Fruit fly (Drosophila melanogaster) whole organism, embryonic: Measurements from ENCODE around the gene CG18557.

Experiments
- Bdp1 ChIP-seq: fragments of 200-800 bp; sonication (Bioruptor generic); optimal IDR thresholded peaks from 3 replicates; lab custom pipeline; 2016; ENCODE audit warnings: missing biosample characterization, missing genetic modification characterization
- Blimp-1 ChIP-seq: fragments of 200-800 bp; sonication (Bioruptor generic); optimal IDR thresholded peaks from 3 replicates; lab custom pipeline; 2018; ENCODE audit warnings: missing biosample characterization, missing genetic modification characterization, mild to moderate bottlenecking, moderate library complexity, missing genetic modification reagents
- BtbVII ChIP-seq: fragments of 200-800 bp; sonication (Bioruptor generic); optimal IDR thresholded peaks from 3 replicates; lab custom pipeline; 2017; ENCODE audit warnings: missing biosample characterization, mild to moderate bottlenecking, missing genetic modification characterization
- CG10209 ChIP-seq: fragments of 200-800 bp; sonication (Bioruptor generic); optimal IDR thresholded peaks from 3 replicates; lab custom pipeline; 2017; ENCODE audit warnings: missing biosample characterization, mild to moderate bottlenecking, missing genetic modification characterization, missing genetic modification reagents
- CG10654 ChIP-seq: fragments of 200-800 bp; sonication (Bioruptor generic); optimal IDR thresholded peaks from 2 replicates; lab custom pipeline; 2016; ENCODE audit warnings: missing biosample characterization, missing genetic modification characterization
- CG12071 ChIP-seq: fragments of 200-800 bp; sonication (Bioruptor generic); optimal IDR thresholded peaks from 3 replicates; lab custom pipeline; 2018; ENCODE audit warnings: missing biosample characterization, mild to moderate bottlenecking, missing genetic modification characterization
- CG13624 ChIP-seq: fragments of 200-800 bp; sonication (Bioruptor generic); optimal IDR thresholded peaks from 2 replicates; lab custom pipeline; 2016; ENCODE audit warnings: missing biosample characterization, missing genetic modification characterization
- CG14441 ChIP-seq: fragments of 200-800 bp; sonication (Bioruptor generic); IDR thresholded peaks from 2 replicates; pipeline ENCODE4 v1.3.6; 2022; ENCODE audit warnings: missing biosample characterization, missing genetic modification characterization
- CG17328 ChIP-seq: fragments of 200-800 bp; sonication (Bioruptor generic); IDR thresholded peaks from 2 replicates; pipeline ENCODE4 v1.3.6; 2022; ENCODE audit warnings: missing biosample characterization, missing genetic modification characterization
- CG32772 ChIP-seq: fragments of 200-800 bp; sonication (Bioruptor generic); IDR thresholded peaks from 2 replicates; pipeline ENCODE4 v1.3.6; 2022; ENCODE audit warnings: missing biosample characterization, missing genetic modification characterization
- CG4328 ChIP-seq: fragments of 200-800 bp; sonication (Bioruptor generic); optimal IDR thresholded peaks from 3 replicates; lab custom pipeline; 2017; ENCODE audit warnings: missing biosample characterization, missing genetic modification reagents, missing genetic modification characterization
- CG5180 ChIP-seq: fragments of 200-800 bp; sonication (Bioruptor generic); optimal IDR thresholded peaks from 3 replicates; lab custom pipeline; 2017; ENCODE audit warnings: missing biosample characterization, missing genetic modification characterization, mild to moderate bottlenecking, moderate library complexity, missing genetic modification reagents
- CG6175 ChIP-seq: fragments of 200-800 bp; sonication (Bioruptor generic); IDR thresholded peaks from 3 replicates; pipeline ENCODE4 v1.3.6; 2022; ENCODE audit warnings: missing biosample characterization, missing genetic modification characterization
- CG8290 ChIP-seq, 3 experiments: fragments of 200-800 bp; sonication (Bioruptor generic); optimal IDR thresholded peaks; 2 replicates each; lab custom pipeline; 2016 to 2019; ENCODE audit warnings: missing biosample characterization in 3 of 3, missing genetic modification characterization in 3 of 3, mild to moderate bottlenecking in 2 of 3, moderate library complexity in 1 of 3
- CG9727 ChIP-seq: fragments of 200-800 bp; sonication (Bioruptor generic); optimal IDR thresholded peaks from 3 replicates; lab custom pipeline; 2017; ENCODE audit warnings: missing biosample characterization, mild to moderate bottlenecking, missing genetic modification characterization
- Dbx ChIP-seq: fragments of 200-800 bp; sonication (Bioruptor generic); IDR thresholded peaks from 3 replicates; pipeline ENCODE4 v1.3.6; 2022; ENCODE audit warnings: missing biosample characterization, missing genetic modification characterization
- Dll ChIP-seq: fragments of 200-800 bp; sonication (Bioruptor generic); IDR thresholded peaks from 4 replicates; pipeline ENCODE4 v1.3.6; 2022; ENCODE audit warnings: missing biosample characterization, missing genetic modification characterization; ENCODE audit not compliant: partially characterized antibody
- Gug ChIP-seq: fragments of 200-800 bp; sonication (Bioruptor generic); IDR thresholded peaks from 4 replicates; pipeline ENCODE4 v1.3.6; 2022; ENCODE audit warnings: missing biosample characterization, missing genetic modification characterization
- Hand ChIP-seq: fragments of 200-800 bp; sonication (Bioruptor generic); optimal IDR thresholded peaks from 2 replicates; lab custom pipeline; 2017; ENCODE audit warnings: mild to moderate bottlenecking, missing biosample characterization, missing genetic modification reagents, missing genetic modification characterization
- Jarid2 ChIP-seq: fragments of 200-800 bp; sonication (Bioruptor generic); optimal IDR thresholded peaks from 3 replicates; lab custom pipeline; 2017; ENCODE audit warnings: mild to moderate bottlenecking, missing biosample characterization, missing genetic modification reagents, missing genetic modification characterization
- Mes4 ChIP-seq: fragments of 200-800 bp; sonication (Bioruptor generic); optimal IDR thresholded peaks from 2 replicates; lab custom pipeline; 2016; ENCODE audit warnings: missing biosample characterization, missing genetic modification characterization
- NK7.1 ChIP-seq: fragments of 200-800 bp; sonication (Bioruptor generic); optimal IDR thresholded peaks from 3 replicates; lab custom pipeline; 2016; ENCODE audit warnings: missing biosample characterization, missing genetic modification characterization
- Poxn ChIP-seq: fragments of 200-800 bp; sonication (Bioruptor generic); IDR thresholded peaks from 2 replicates; pipeline ENCODE4 v1.3.6; 2022; ENCODE audit warnings: missing biosample characterization, missing genetic modification characterization
- Sin3A ChIP-seq: fragments of >200 bp; optimal IDR thresholded peaks from 2 replicates; lab custom pipeline; 2018
- Six4 ChIP-seq: fragments of 200-800 bp; sonication (Bioruptor generic); optimal IDR thresholded peaks from 2 replicates; lab custom pipeline; 2016; ENCODE audit warnings: missing biosample characterization, missing genetic modification characterization
- Ssrp ChIP-seq: fragments of 200-800 bp; sonication (Bioruptor generic); optimal IDR thresholded peaks from 2 replicates; lab custom pipeline; 2018; ENCODE audit warnings: missing biosample characterization, mild to moderate bottlenecking, missing genetic modification characterization, moderate library complexity
- Xbp1 ChIP-seq: fragments of 200-800 bp; sonication (Bioruptor generic); optimal IDR thresholded peaks from 3 replicates; lab custom pipeline; 2016; ENCODE audit warnings: missing biosample characterization, mild to moderate bottlenecking, missing genetic modification characterization
- ase ChIP-seq: fragments of 200-800 bp; sonication (Bioruptor generic); IDR thresholded peaks from 3 replicates; pipeline ENCODE4 v1.3.6; 2022; ENCODE audit warnings: missing biosample characterization, missing genetic modification characterization
- bcd ChIP-seq: fragments of 200-800 bp; sonication (Bioruptor generic); optimal IDR thresholded peaks from 2 replicates; lab custom pipeline; 2017; ENCODE audit warnings: missing biosample characterization, mild to moderate bottlenecking, missing genetic modification characterization
- cwo ChIP-seq: fragments of 200-800 bp; sonication (Bioruptor generic); optimal IDR thresholded peaks from 3 replicates; lab custom pipeline; 2017; ENCODE audit warnings: missing biosample characterization, missing genetic modification characterization, mild to moderate bottlenecking, moderate library complexity, missing genetic modification reagents
- da ChIP-seq: fragments of 200-800 bp; sonication (Bioruptor generic); optimal IDR thresholded peaks from 2 replicates; lab custom pipeline; 2016; ENCODE audit warnings: missing biosample characterization, missing genetic modification characterization
- dan ChIP-seq: fragments of 200-800 bp; sonication (Bioruptor generic); IDR thresholded peaks from 2 replicates; pipeline ENCODE4 v1.3.6; 2022; ENCODE audit warnings: missing biosample characterization, missing genetic modification characterization
- ewg ChIP-seq: fragments of 200-800 bp; sonication (Bioruptor generic); optimal IDR thresholded peaks from 3 replicates; lab custom pipeline; 2017; ENCODE audit warnings: mild to moderate bottlenecking, missing biosample characterization, missing genetic modification reagents, missing genetic modification characterization
- fd3F ChIP-seq: fragments of 200-800 bp; sonication (Bioruptor generic); optimal IDR thresholded peaks from 2 replicates; lab custom pipeline; 2018; ENCODE audit warnings: missing biosample characterization, mild to moderate bottlenecking, missing genetic modification characterization, moderate library complexity
- fru ChIP-seq: fragments of >200 bp; optimal IDR thresholded peaks from 2 replicates; lab custom pipeline; 2017
- ftz-f1 ChIP-seq: fragments of 200-800 bp; sonication (Bioruptor generic); optimal IDR thresholded peaks from 2 replicates; lab custom pipeline; 2016; ENCODE audit warnings: missing biosample characterization, missing genetic modification characterization
- hkb ChIP-seq, 2 experiments: fragments of 200-800 bp in 1 of 2; fragments of >200 bp in 1 of 2; sonication (Bioruptor generic) in 1 of 2; IDR thresholded peaks in 1 of 2; optimal IDR thresholded peaks in 1 of 2; 2 replicates each; pipeline versions ENCODE4 v1.3.6 to Lab custom; 2017 to 2022; ENCODE audit warnings: missing biosample characterization in 1 of 2, missing genetic modification characterization in 1 of 2
- phol ChIP-seq: fragments of 200-800 bp; sonication (Bioruptor generic); optimal IDR thresholded peaks from 3 replicates; lab custom pipeline; 2018; ENCODE audit warnings: missing biosample characterization, mild to moderate bottlenecking, missing genetic modification characterization, moderate library complexity
- psq ChIP-seq: fragments of 200-800 bp; sonication (Bioruptor generic); optimal IDR thresholded peaks from 2 replicates; lab custom pipeline; 2017; ENCODE audit warnings: missing biosample characterization, missing genetic modification characterization
- ranshi ChIP-seq: fragments of 200-800 bp; sonication (Bioruptor generic); IDR thresholded peaks from 2 replicates; pipeline ENCODE4 v1.3.6; 2022; ENCODE audit warnings: missing biosample characterization, missing genetic modification characterization
- rib ChIP-seq: fragments of 200-800 bp; sonication (Bioruptor generic); IDR thresholded peaks from 2 replicates; pipeline ENCODE4 v1.3.6; 2022; ENCODE audit warnings: missing biosample characterization, missing genetic modification characterization
- sens-2 ChIP-seq: fragments of 200-800 bp; sonication (Bioruptor generic); IDR thresholded peaks from 2 replicates; pipeline ENCODE4 v1.3.6; 2022; ENCODE audit warnings: missing biosample characterization, missing genetic modification characterization
- sqz ChIP-seq: fragments of 200-800 bp; sonication (Bioruptor generic); optimal IDR thresholded peaks from 3 replicates; lab custom pipeline; 2018; ENCODE audit warnings: missing biosample characterization, mild to moderate bottlenecking, missing genetic modification characterization
- stwl ChIP-seq: fragments of 200-800 bp; sonication (Bioruptor generic); optimal IDR thresholded peaks from 3 replicates; lab custom pipeline; 2018; ENCODE audit warnings: missing biosample characterization, mild to moderate bottlenecking, missing genetic modification characterization, moderate library complexity
- tgo ChIP-seq: fragments of 200-800 bp; sonication (Bioruptor generic); IDR thresholded peaks from 3 replicates; pipeline ENCODE4 v1.3.6; 2022; ENCODE audit warnings: missing biosample characterization, missing genetic modification characterization
- tin ChIP-seq: fragments of 200-800 bp; sonication (Bioruptor generic); optimal IDR thresholded peaks from 3 replicates; lab custom pipeline; 2016; ENCODE audit warnings: missing biosample characterization, missing genetic modification characterization
- trem ChIP-seq: fragments of 200-800 bp; optimal IDR thresholded peaks from 3 replicates; lab custom pipeline; 2019; ENCODE audit warnings: missing biosample characterization, mild to moderate bottlenecking, missing genetic modification characterization, moderate library complexity
- usp ChIP-seq: fragments of >200 bp; optimal IDR thresholded peaks from 2 replicates; lab custom pipeline; 2017; ENCODE audit warnings: missing biosample characterization, missing genetic modification characterization
- wek ChIP-seq: fragments of 200-800 bp; sonication (Bioruptor generic); optimal IDR thresholded peaks from 3 replicates; lab custom pipeline; 2018; ENCODE audit warnings: missing biosample characterization, mild to moderate bottlenecking, missing genetic modification characterization, moderate library complexity
- zen2 ChIP-seq: fragments of 200-800 bp; sonication (Bioruptor generic); IDR thresholded peaks from 3 replicates; pipeline ENCODE4 v1.3.6; 2022; ENCODE audit warnings: missing biosample characterization, missing genetic modification characterization; ENCODE audit not compliant: partially characterized antibody

CG18557 gene

DNA sequence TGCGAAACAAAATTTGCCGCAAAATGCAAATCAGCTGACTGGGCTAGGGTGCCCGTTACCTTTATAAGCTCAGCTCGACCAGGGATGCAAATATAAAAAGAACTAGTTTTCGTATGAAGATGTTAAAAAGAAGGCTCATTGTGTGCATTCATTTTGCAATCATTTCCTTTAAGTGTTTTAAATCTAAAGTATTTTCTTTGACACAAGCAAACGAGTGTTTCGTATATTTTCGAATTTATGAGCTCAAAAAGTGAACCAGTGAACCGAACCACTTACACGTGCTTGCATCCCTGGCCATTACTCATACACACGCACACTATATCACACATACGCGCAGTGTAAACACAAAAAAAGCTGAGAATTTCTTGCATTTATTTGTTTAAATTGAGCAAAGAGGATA is 32.7 kb upstream of the CG18557 start, which contains the start of the genes Prx6a and Sbat (continued):
- TF ChIP-seq NK7.1 (GFP tag; lab: Kevin White, UChicago) (no peak), CG10209 (GFP tag; lab: Kevin White, UChicago) (peak; percentile 59), Dll (GFP tag; lab: Robert Waterston, UW) (peak; percentile 50; the same call in 2 of the 4 replicates), da (GFP tag; lab: Kevin White, UChicago) (peak; percentile 53), Blimp-1 (peak; percentile 58), wek (no peak), Hand (GFP tag; lab: Kevin White, UChicago) (no peak), ewg (peak; percentile 39), dan (GFP tag; lab: Robert Waterston, UW) (no peak), CG13624 (peak; percentile 75), rib (GFP tag; lab: Robert Waterston, UW) (no peak), bcd (peak; percentile 69), CG10654 (GFP tag; lab: Kevin White, UChicago) (peak; percentile 68), CG6175 (no peak), Poxn (GFP tag; lab: Robert Waterston, UW) (no peak), cwo (GFP tag; lab: Kevin White, UChicago) (peak; percentile 30), psq (GFP tag; lab: Kevin White, UChicago) (no peak), ase (GFP tag; lab: Robert Waterston, UW) (peak; percentile 52; the same call in 1 of the 3 replicates), zen2 (GFP tag; lab: Robert Waterston, UW) (no peak), ranshi (GFP tag; lab: Robert Waterston, UW) (peak; percentile 87), Mes4 (GFP tag; lab: Kevin White, UChicago) (peak; percentile 42), stwl (tag; lab: Kevin White, UChicago) (peak; percentile 66), Ssrp (tag; lab: Kevin White, UChicago) (peak; percentile 60), fd3F (GFP tag; lab: Kevin White, UChicago) (peak; percentile 60), CG14441 (GFP tag; lab: Robert Waterston, UW) (peak; percentile 62), CG4328 (peak; percentile 62), Sin3A (lab: Kevin White, UChicago) (peak; percentile 92), fru (lab: Kevin White, UChicago) (no peak), CG5180 (GFP tag; lab: Kevin White, UChicago) (peak; percentile 25), tin (GFP tag; lab: Kevin White, UChicago) (peak; percentile 73), CG9727 (GFP tag; lab: Kevin White, UChicago) (peak; percentile 49), CG8290 (GFP tag; optimal IDR thresholded peaks at IDR 0.05; lab: Kevin White, UChicago) (peak; percentile 60), CG8290 (tag; optimal IDR thresholded peaks at IDR 0.05; lab: Kevin White, UChicago) (peak; percentile 55 to 69), phol (tag; lab: Kevin White, UChicago) (peak; percentile 84), CG32772 (GFP tag; lab: Robert Waterston, UW) (peak; percentile 36; the same call in 1 of the 2 replicates), Dbx (peak; percentile 61; the same call in 2 of the 3 replicates), CG17328 (GFP tag; lab: Robert Waterston, UW) (peak; percentile 36; the same call in 1 of the 2 replicates), Bdp1 (peak; percentile 57), usp (GFP tag; lab: Kevin White, UChicago) (no peak), Jarid2 (GFP tag; lab: Kevin White, UChicago) (no peak), sens-2 (GFP tag; lab: Robert Waterston, UW) (no peak), Gug (GFP tag; lab: Robert Waterston, UW) (peak; percentile 56; the same call in 2 of the 4 replicates), tgo (GFP tag; lab: Robert Waterston, UW) (peak; percentile 56; the same call in 2 of the 3 replicates), BtbVII (GFP tag; lab: Kevin White, UChicago) (no peak), hkb (optimal IDR thresholded peaks at IDR 0.05; lab: Kevin White, UChicago) (peak; percentile 45), hkb (GFP tag; IDR thresholded peaks at IDR 0.05; lab: Robert Waterston, UW) (peak; percentile 51; the same call in 1 of the 2 replicates), Xbp1 (peak; percentile 79), CG12071 (GFP tag; lab: Kevin White, UChicago) (peak; percentile 27), trem (tag; lab: Kevin White, UChicago) (peak; percentile 79), Six4 (peak; percentile 41), sqz (peak; percentile 29), ftz-f1 (GFP tag; lab: Kevin White, UChicago) (no peak)
